Worm (Caenorhabditis elegans) whole organism, midembryonic: ENCODE measurements around the gene srw-35.

Experiments used
- T22C8.4 ChIP-seq: fragments of 200-800 bp; sonication (Bioruptor generic); IDR thresholded peaks from 2 replicates; pipeline ENCODE4 v1.3.6; 2022; ENCODE audit warnings: missing genetic modification characterization, missing compliant biosample characterization
- tab-1 ChIP-seq: fragments of 200-800 bp; sonication (Bioruptor generic); IDR thresholded peaks from 2 replicates; pipeline ENCODE4 v1.3.6; 2022; ENCODE audit warnings: missing genetic modification characterization, missing compliant biosample characterization
- ztf-29 ChIP-seq: fragments of 200-800 bp; sonication (Bioruptor generic); IDR thresholded peaks from 2 replicates; pipeline ENCODE4 v1.3.6; 2022; ENCODE audit warnings: missing genetic modification reagents, missing genetic modification characterization, missing compliant biosample characterization

DNA sequence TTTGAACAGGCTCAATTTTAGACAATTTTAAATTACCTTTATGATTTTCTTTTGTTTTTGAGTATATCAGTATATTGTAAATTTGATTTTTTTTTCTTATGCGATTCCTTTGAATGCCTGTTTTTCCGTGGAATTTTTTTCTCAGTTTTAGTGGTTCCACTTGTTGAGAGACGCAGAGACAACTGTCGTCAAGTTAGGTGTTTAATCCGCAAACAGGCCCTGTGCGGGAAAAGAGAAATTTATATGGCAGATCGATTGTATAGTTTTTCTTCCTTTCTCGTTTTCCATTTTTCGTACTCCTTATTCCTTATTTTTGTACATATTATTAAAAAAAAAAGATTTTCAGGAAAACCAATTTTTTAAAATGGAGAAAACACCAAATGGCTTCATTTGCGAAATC lies 26.7 kb downstream of the srw-35 start, which contains the start of gene F36D3.1:
- TF ChIP-seq tab-1 (GFP tag; lab: Robert Waterston, UW) (no peak), ztf-29 (no peak), T22C8.4 (no peak)
